Worm (Caenorhabditis elegans): ENCODE measurements around the gene istr-1.

ce11 chrV:12679292-12679691 lies 18.4 kb upstream of the istr-1 start:
- TF ChIP-seq unc-3 (GFP tag; conservative IDR thresholded peaks at IDR 0.05) (no peak), unc-3 (tag; optimal IDR thresholded peaks at IDR 0.05) (no peak), ama-1 (optimal IDR thresholded peaks at IDR 0.05) (no peak), ceh-30 (tag; optimal IDR thresholded peaks at IDR 0.05) (no peak), nhr-232 (tag; optimal IDR thresholded peaks at IDR 0.05) (no peak), pha-4 (tag; optimal IDR thresholded peaks at IDR 0.05) (no peak), elt-2 (tag; optimal IDR thresholded peaks at IDR 0.05) (no peak), pqm-1 (tag; optimal IDR thresholded peaks at IDR 0.05) (no peak), ceh-9 (tag; optimal IDR thresholded peaks at IDR 0.05) (no peak), hlh-15 (tag; optimal IDR thresholded peaks at IDR 0.05) (no peak), nhr-11 (tag; optimal IDR thresholded peaks at IDR 0.05) (no peak), T23F11.4 (GFP tag; optimal IDR thresholded peaks at IDR 0.05) (no peak)
